Fruit fly (Drosophila melanogaster): ENCODE results near the gene CG12237.

The CG12237 gene

dm6 chrX:19603953-19604352 is 38.7 kb downstream of the CG12237 start (continued):
- TF ChIP-seq Hr3 (GFP tag; optimal IDR thresholded peaks at IDR 0.05) (peak; percentile 64), CG32532 (GFP tag; IDR thresholded peaks at IDR 0.05) (peak; percentile 89), h (optimal IDR thresholded peaks at IDR 0.05) (no peak), CG10147 (GFP tag; optimal IDR thresholded peaks at IDR 0.05) (peak; percentile 60), sug (tag; optimal IDR thresholded peaks at IDR 0.05) (peak; percentile 82), CG32772 (GFP tag; IDR thresholded peaks at IDR 0.05) (peak; percentile 66; the same call in 1 of the 2 replicates), z (GFP tag; IDR thresholded peaks at IDR 0.05) (no peak), lmd (GFP tag; IDR thresholded peaks at IDR 0.05) (peak; percentile 83), CG13624 (GFP tag; optimal IDR thresholded peaks at IDR 0.05) (peak; percentile 44), HLH4C (GFP tag; IDR thresholded peaks at IDR 0.05; ENCODE audit: partially characterized antibody) (0 out of 3 replicates have a peak, but pooled peaks have one; percentile 20), D19B (GFP tag; optimal IDR thresholded peaks at IDR 0.05) (peak; percentile 43), CG6689 (GFP tag; IDR thresholded peaks at IDR 0.05) (peak; percentile 73), CG7786 (GFP tag; optimal IDR thresholded peaks at IDR 0.05) (peak; percentile 38), zfh2 (GFP tag; optimal IDR thresholded peaks at IDR 0.05) (peak; percentile 44), Max (GFP tag; optimal IDR thresholded peaks at IDR 0.05) (peak; percentile 52), CG3726 (GFP tag; IDR thresholded peaks at IDR 0.05) (0 out of 3 replicates have a peak, but pooled peaks have one; percentile 38), Dbx (GFP tag; IDR thresholded peaks at IDR 0.05) (peak; percentile 82), CG8944 (GFP tag; optimal IDR thresholded peaks at IDR 0.05) (peak; percentile 32), CG12104 (GFP tag; optimal IDR thresholded peaks at IDR 0.05) (peak; percentile 30), CG13894 (tag; optimal IDR thresholded peaks at IDR 0.05) (peak; percentile 59), slbo (GFP tag; IDR thresholded peaks at IDR 0.05) (peak; percentile 87), chn (GFP tag; optimal IDR thresholded peaks at IDR 0.05) (peak; percentile 60), D19A (tag; optimal IDR thresholded peaks at IDR 0.05) (peak; percentile 42), so (GFP tag; IDR thresholded peaks at IDR 0.05) (peak; percentile 83), bigmax (GFP tag; optimal IDR thresholded peaks at IDR 0.05) (no peak), disco-r (GFP tag; optimal IDR thresholded peaks at IDR 0.05) (no peak), Ets65A (GFP tag) (peak; percentile 94), rib (GFP tag; IDR thresholded peaks at IDR 0.05) (peak; percentile 76), CG14710 (tag; optimal IDR thresholded peaks at IDR 0.05) (peak; percentile 44), CG15514 (GFP tag; optimal IDR thresholded peaks at IDR 0.05) (peak; percentile 58), pnt (GFP tag; optimal IDR thresholded peaks at IDR 0.05) (peak; percentile 43), wdn (GFP tag; IDR thresholded peaks at IDR 0.05) (peak; percentile 67), ewg (GFP tag; optimal IDR thresholded peaks at IDR 0.05) (peak; percentile 48), Sox102F (GFP tag; optimal IDR thresholded peaks at IDR 0.05) (peak; percentile 78), CG17186 (GFP tag; optimal IDR thresholded peaks at IDR 0.05) (no peak), CG31224 (GFP tag; IDR thresholded peaks at IDR 0.05) (peak; percentile 83), zf30C (GFP tag; optimal IDR thresholded peaks at IDR 0.05) (peak; percentile 27), Camta (GFP tag; optimal IDR thresholded peaks at IDR 0.05) (peak; percentile 58), trem (tag; optimal IDR thresholded peaks at IDR 0.05) (peak; percentile 50), ftz-f1 (GFP tag; optimal IDR thresholded peaks at IDR 0.05) (no peak), Lpt (GFP tag; optimal IDR thresholded peaks at IDR 0.05) (no peak), CG11247 (GFP tag; IDR thresholded peaks at IDR 0.05) (peak; percentile 77), usp (GFP tag; optimal IDR thresholded peaks at IDR 0.05) (no peak), wor (GFP tag; IDR thresholded peaks at IDR 0.05) (peak; percentile 48; the same call in 1 of the 2 replicates), lab (GFP tag; optimal IDR thresholded peaks at IDR 0.05) (peak; percentile 89), az2 (GFP tag; optimal IDR thresholded peaks at IDR 0.05) (peak; percentile 58), CG14860 (GFP tag; IDR thresholded peaks at IDR 0.05; ENCODE audit: partially characterized antibody) (no peak), Blimp-1 (GFP tag; optimal IDR thresholded peaks at IDR 0.05) (peak; percentile 70), Stat92E (GFP tag; optimal IDR thresholded peaks at IDR 0.05) (no peak), Oli (tag; optimal IDR thresholded peaks at IDR 0.05) (peak; percentile 78), stc (GFP tag; IDR thresholded peaks at IDR 0.05) (peak; percentile 44; the same call in 1 of the 2 replicates)

Measured in whole organism, embryonic.